Fruit fly (Drosophila melanogaster): ENCODE data around the gene Cpr66D.

DNA sequence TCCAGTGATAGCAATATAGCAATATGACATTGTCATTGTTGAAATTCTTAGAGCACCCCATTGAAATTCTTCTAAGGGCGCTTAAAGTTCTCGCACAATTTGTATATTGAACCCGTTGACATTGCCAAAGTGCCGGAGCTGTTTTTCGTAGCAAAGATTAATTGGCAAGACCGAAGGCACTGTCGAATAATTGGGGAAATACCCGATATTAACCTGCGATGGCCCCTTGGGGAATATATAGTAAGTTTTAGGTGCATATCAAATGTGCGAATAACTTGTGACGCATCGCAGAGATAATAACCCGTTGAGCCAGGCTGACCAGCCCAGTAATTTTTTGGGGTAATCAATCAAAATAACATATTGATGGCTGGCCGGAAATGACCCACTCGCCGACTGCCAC is 46.4 kb downstream of the Cpr66D start:
- TF ChIP-seq psq (optimal IDR thresholded peaks at IDR 0.05) (no peak), insv (optimal IDR thresholded peaks at IDR 0.05) (no peak), Myc (optimal IDR thresholded peaks at IDR 0.05) (no peak), ttk (optimal IDR thresholded peaks at IDR 0.05) (no peak), Sin3A (optimal IDR thresholded peaks at IDR 0.05) (no peak)

Data from Kc167 (cell line).